Worm (Caenorhabditis elegans) whole organism, L3 larva: ENCODE data around the gene F35A5.5.
A peak's percentile ranks its signal among the peaks of the same experiment; 100 is the strongest.

Experiments
- R02D3.7 ChIP-seq: fragments of 150-350 bp; optimal IDR thresholded peaks from 2 replicates; lab custom pipeline; 2014; ENCODE audit warnings: missing biosample characterization, missing genetic modification characterization
- ZK546.5 ChIP-seq: sonication (generic microtip); optimal IDR thresholded peaks from 2 replicates; lab custom pipeline; 2017; ENCODE audit warnings: missing biosample characterization, missing genetic modification characterization
- aly-2 ChIP-seq: fragments of 150-350 bp; optimal IDR thresholded peaks from 2 replicates; lab custom pipeline; 2014; ENCODE audit warnings: missing biosample characterization, missing genetic modification characterization
- ama-1 ChIP-seq: fragments of 150-350 bp; optimal IDR thresholded peaks from 2 replicates; lab custom pipeline; 2018
- ceh-16 ChIP-seq: sonication (generic microtip); optimal IDR thresholded peaks from 2 replicates; lab custom pipeline; 2017; ENCODE audit warnings: missing biosample characterization, missing genetic modification characterization
- ceh-28 ChIP-seq: fragments of 150-350 bp; optimal IDR thresholded peaks from 2 replicates; lab custom pipeline; 2014; ENCODE audit warnings: missing biosample characterization, missing genetic modification reagents, missing genetic modification characterization
- ceh-82 ChIP-seq: fragments of 150-350 bp; optimal IDR thresholded peaks from 2 replicates; lab custom pipeline; 2014; ENCODE audit warnings: missing biosample characterization, missing genetic modification characterization
- ceh-9 ChIP-seq: sonication (generic microtip); optimal IDR thresholded peaks from 2 replicates; lab custom pipeline; 2018; ENCODE audit warnings: missing biosample characterization, missing genetic modification characterization
- daf-12 ChIP-seq: fragments of 150-350 bp; optimal IDR thresholded peaks from 2 replicates; lab custom pipeline; 2014; ENCODE audit warnings: missing biosample characterization, missing genetic modification reagents, missing genetic modification characterization
- egl-27 ChIP-seq: sonication (generic microtip); optimal IDR thresholded peaks from 4 replicates; lab custom pipeline; 2017; ENCODE audit warnings: missing biosample characterization, missing genetic modification reagents, missing genetic modification characterization
- egl-5 ChIP-seq: fragments of 150-350 bp; optimal IDR thresholded peaks from 2 replicates; lab custom pipeline; 2017; ENCODE audit warnings: missing biosample characterization, missing genetic modification reagents, missing genetic modification characterization, inconsistent platforms
- elt-1 ChIP-seq: fragments of 150-350 bp; optimal IDR thresholded peaks from 2 replicates; lab custom pipeline; 2014; ENCODE audit warnings: missing biosample characterization, missing genetic modification characterization
- elt-2 ChIP-seq: sonication (generic microtip); optimal IDR thresholded peaks from 2 replicates; lab custom pipeline; 2016; ENCODE audit warnings: missing genetic modification reagents, mild to moderate bottlenecking, missing genetic modification characterization, missing compliant biosample characterization
- elt-3 ChIP-seq, 3 experiments: fragments of 150-350 bp in 1 of 3; sonication (generic microtip) in 2 of 3; optimal IDR thresholded peaks; 2 replicates in 2 of 3; 4 replicates in 1 of 3; lab custom pipeline; 2014 to 2017; ENCODE audit warnings: missing biosample characterization in 3 of 3, missing genetic modification characterization in 3 of 3
- fos-1 ChIP-seq: fragments of 150-350 bp; optimal IDR thresholded peaks from 2 replicates; lab custom pipeline; 2014; ENCODE audit warnings: missing biosample characterization, missing genetic modification characterization
- jun-1 ChIP-seq: fragments of 150-350 bp; optimal IDR thresholded peaks from 2 replicates; lab custom pipeline; 2014; ENCODE audit warnings: missing biosample characterization, missing genetic modification reagents, missing genetic modification characterization
- lin-15B ChIP-seq: fragments of 150-350 bp; optimal IDR thresholded peaks from 2 replicates; lab custom pipeline; 2014; ENCODE audit warnings: missing biosample characterization, missing genetic modification characterization
- lin-39 ChIP-seq: fragments of 150-350 bp; optimal IDR thresholded peaks from 2 replicates; lab custom pipeline; 2018; ENCODE audit warnings: missing biosample characterization, missing genetic modification reagents, missing genetic modification characterization
- mdl-1 ChIP-seq: fragments of 150-350 bp; optimal IDR thresholded peaks from 2 replicates; lab custom pipeline; 2014; ENCODE audit warnings: missing biosample characterization, missing genetic modification characterization
- nfya-1 ChIP-seq: sonication (generic microtip); optimal IDR thresholded peaks from 2 replicates; lab custom pipeline; 2017; ENCODE audit warnings: missing genetic modification characterization, mild to moderate bottlenecking, missing compliant biosample characterization, antibody characterized with exemption, moderate library complexity; ENCODE audit not compliant: insufficient read depth
- nhr-11 ChIP-seq: fragments of 150-350 bp; optimal IDR thresholded peaks from 2 replicates; lab custom pipeline; 2014; ENCODE audit warnings: missing biosample characterization, missing genetic modification characterization
- nhr-12 ChIP-seq: fragments of 150-350 bp; optimal IDR thresholded peaks from 2 replicates; lab custom pipeline; 2014; ENCODE audit warnings: missing biosample characterization, missing genetic modification characterization
- nhr-23 ChIP-seq: fragments of 150-350 bp; optimal IDR thresholded peaks from 2 replicates; lab custom pipeline; 2014; ENCODE audit warnings: missing biosample characterization, missing genetic modification reagents, missing genetic modification characterization
- nhr-25 ChIP-seq: sonication (generic microtip); optimal IDR thresholded peaks from 2 replicates; lab custom pipeline; 2017; ENCODE audit warnings: missing biosample characterization, missing genetic modification characterization
- nhr-28 ChIP-seq: fragments of 150-350 bp; optimal IDR thresholded peaks from 2 replicates; lab custom pipeline; 2014; ENCODE audit warnings: missing biosample characterization, missing genetic modification characterization
- nhr-43 ChIP-seq: sonication (generic microtip); optimal IDR thresholded peaks from 2 replicates; lab custom pipeline; 2016; ENCODE audit warnings: mild to moderate bottlenecking, missing genetic modification characterization, missing compliant biosample characterization; ENCODE audit not compliant: poor library complexity, severe bottlenecking
- nhr-67 ChIP-seq: fragments of 150-350 bp; optimal IDR thresholded peaks from 2 replicates; lab custom pipeline; 2014; ENCODE audit warnings: missing biosample characterization, missing genetic modification characterization
- nhr-76 ChIP-seq: fragments of 150-350 bp; sonication (generic microtip); optimal IDR thresholded peaks from 5 replicates; lab custom pipeline; 2014; ENCODE audit warnings: missing biosample characterization, missing genetic modification characterization
- nhr-77 ChIP-seq: fragments of 150-350 bp; optimal IDR thresholded peaks from 2 replicates; lab custom pipeline; 2014; ENCODE audit warnings: missing biosample characterization, missing genetic modification characterization
- pha-4 ChIP-seq: fragments of 150-350 bp; optimal IDR thresholded peaks from 2 replicates; lab custom pipeline; 2014; ENCODE audit warnings: missing biosample characterization, missing genetic modification reagents, missing genetic modification characterization
- pqm-1 ChIP-seq: fragments of 150-350 bp; optimal IDR thresholded peaks from 2 replicates; lab custom pipeline; 2017; ENCODE audit warnings: missing biosample characterization, missing genetic modification characterization, inconsistent platforms
- sea-2 ChIP-seq: fragments of 150-350 bp; sonication (generic microtip); optimal IDR thresholded peaks from 4 replicates; lab custom pipeline; 2014; ENCODE audit warnings: missing biosample characterization, missing genetic modification reagents, missing genetic modification characterization
- snpc-4 ChIP-seq: fragments of 150-350 bp; optimal IDR thresholded peaks from 2 replicates; lab custom pipeline; 2014; ENCODE audit warnings: missing biosample characterization, missing genetic modification characterization
- tbx-2 ChIP-seq: sonication (generic microtip); optimal IDR thresholded peaks from 2 replicates; lab custom pipeline; 2016; ENCODE audit warnings: mild to moderate bottlenecking, missing genetic modification characterization, missing compliant biosample characterization
- unc-39 ChIP-seq: sonication (generic microtip); optimal IDR thresholded peaks from 4 replicates; lab custom pipeline; 2017; ENCODE audit warnings: missing biosample characterization, missing genetic modification characterization
- unc-62 ChIP-seq: fragments of 150-350 bp; sonication (generic microtip); optimal IDR thresholded peaks from 4 replicates; lab custom pipeline; 2014; ENCODE audit warnings: missing biosample characterization, missing genetic modification reagents, missing genetic modification characterization
- zag-1 ChIP-seq: fragments of 150-350 bp; optimal IDR thresholded peaks from 2 replicates; lab custom pipeline; 2014; ENCODE audit warnings: missing biosample characterization, missing genetic modification characterization
- ztf-11 ChIP-seq: fragments of 150-350 bp; optimal IDR thresholded peaks from 2 replicates; lab custom pipeline; 2014; ENCODE audit warnings: missing biosample characterization, missing genetic modification characterization
- ztf-4 ChIP-seq: fragments of 150-350 bp; optimal IDR thresholded peaks from 2 replicates; lab custom pipeline; 2014; ENCODE audit warnings: missing biosample characterization, missing genetic modification characterization

F35A5.5 gene

DNA sequence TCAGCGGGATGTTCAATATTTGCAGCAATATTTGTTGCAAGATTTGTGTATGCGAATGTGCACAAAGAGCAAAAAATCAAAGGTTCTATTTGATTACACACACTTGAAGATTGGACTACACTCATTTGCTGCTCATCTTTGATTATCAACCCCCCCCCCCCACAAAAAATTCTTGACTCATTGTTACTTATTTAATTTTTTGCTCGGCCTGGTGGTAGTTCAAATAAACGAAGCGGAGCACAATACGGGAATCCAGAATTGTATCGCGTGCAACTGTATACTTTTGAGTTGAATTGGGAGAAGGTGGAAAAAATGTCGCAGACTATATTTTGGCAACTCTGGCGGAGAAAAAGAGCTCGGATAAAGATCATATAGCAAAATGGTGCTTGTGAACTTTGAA lies at the start of gene F35A5.5:
TSS of gene F35A5.5 (minus strand) at position 101 of the 400 bp plus-strand sequence.
- TF ChIP-seq unc-62 (no peak), tbx-2 (no peak), ceh-16 (tag; lab: Kevin White, UChicago) (no peak), unc-39 (tag; lab: Kevin White, UChicago) (no peak), R02D3.7 (tag; lab: Kevin White, UChicago) (no peak), sea-2 (GFP tag; lab: Kevin White, UChicago) (no peak), nhr-43 (tag; lab: Kevin White, UChicago) (no peak), lin-15B (tag; lab: Kevin White, UChicago) (no peak), elt-2 (tag; lab: Kevin White, UChicago) (no peak), egl-5 (tag; lab: Kevin White, UChicago) (no peak), snpc-4 (tag; lab: Kevin White, UChicago) (no peak), jun-1 (no peak), ceh-28 (tag; lab: Kevin White, UChicago) (no peak), ama-1 (lab: Kevin White, UChicago) (no peak), zag-1 (tag; lab: Kevin White, UChicago) (no peak), mdl-1 (tag; lab: Kevin White, UChicago) (no peak), nhr-28 (tag; lab: Kevin White, UChicago) (no peak), ztf-4 (tag; lab: Kevin White, UChicago) (no peak), nhr-12 (tag; lab: Kevin White, UChicago) (no peak)

DNA sequence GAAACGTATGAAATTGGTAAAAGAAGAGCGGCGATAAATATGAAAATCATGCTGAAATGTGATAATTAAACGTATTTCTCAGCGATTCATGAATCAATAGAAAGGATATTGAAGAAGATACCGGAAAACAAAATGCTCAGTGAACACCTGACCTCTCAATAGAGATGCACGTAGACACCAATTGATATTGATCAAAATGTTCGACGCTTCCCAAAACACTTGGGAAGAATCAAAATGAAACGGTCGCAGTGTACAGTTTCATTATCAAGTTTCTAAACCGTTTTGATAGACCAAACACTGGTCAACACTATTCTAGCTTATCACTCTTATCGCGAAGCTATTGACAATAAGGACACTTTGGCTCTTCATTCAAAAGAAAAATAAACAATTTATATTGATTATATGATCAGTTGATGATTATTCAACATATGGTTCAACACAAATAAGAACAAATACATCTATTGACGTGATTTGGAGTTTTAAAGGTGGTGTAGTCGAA lies 46.9 kb upstream of the F35A5.5 start, which contains the start of gene ttr-48:
TSS of gene ttr-48 (minus strand) at position 51 of the 499 bp plus-strand sequence.
- no peak for TF ChIP-seq lin-15B (tag; lab: Kevin White, UChicago)
- no peak for TF ChIP-seq ztf-4 (tag; lab: Kevin White, UChicago)
- TF ChIP-seq elt-2 (tag; lab: Kevin White, UChicago), result peak; percentile 88
- TF ChIP-seq pqm-1 (tag; lab: Kevin White, UChicago), result peak; percentile 92
- peak; percentile 94 for TF ChIP-seq pha-4
- TF ChIP-seq, all 47 proteins: peak for 3

DNA sequence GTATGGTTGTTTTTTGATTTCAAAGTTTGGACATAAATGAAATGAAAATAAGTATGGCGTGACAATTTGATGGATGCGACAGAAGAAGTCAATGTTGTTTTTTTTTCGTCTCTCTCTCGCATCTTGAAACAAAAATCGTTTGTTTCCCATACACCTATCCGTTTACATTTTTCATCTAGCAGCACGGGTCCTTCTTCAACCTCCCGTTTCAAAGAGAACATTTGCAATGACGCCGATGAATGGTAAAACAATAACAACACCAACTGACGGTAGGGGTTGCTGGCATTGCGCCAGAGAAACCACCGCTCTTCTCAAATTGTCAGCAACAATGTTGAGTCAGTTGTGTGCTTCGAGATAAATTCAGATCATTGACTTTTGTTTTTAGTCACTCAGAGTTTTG lies 43.6 kb upstream of the F35A5.5 start:
- TF ChIP-seq nhr-11 (tag; lab: Kevin White, UChicago), result peak; percentile 37
- TF ChIP-seq lin-39 (tag; lab: Kevin White, UChicago), result peak; percentile 58
- TF ChIP-seq ztf-4 (tag; lab: Kevin White, UChicago), result no peak
- TF ChIP-seq egl-5 (tag; lab: Kevin White, UChicago), result peak; percentile 83
- TF ChIP-seq unc-62, result peak; percentile 1
- peak; percentile 49 for TF ChIP-seq nfya-1 (tag; lab: Kevin White, UChicago)
- TF ChIP-seq ztf-11 (tag; lab: Kevin White, UChicago), result no peak
- peak; percentile 51 for TF ChIP-seq nhr-43 (tag; lab: Kevin White, UChicago)

DNA sequence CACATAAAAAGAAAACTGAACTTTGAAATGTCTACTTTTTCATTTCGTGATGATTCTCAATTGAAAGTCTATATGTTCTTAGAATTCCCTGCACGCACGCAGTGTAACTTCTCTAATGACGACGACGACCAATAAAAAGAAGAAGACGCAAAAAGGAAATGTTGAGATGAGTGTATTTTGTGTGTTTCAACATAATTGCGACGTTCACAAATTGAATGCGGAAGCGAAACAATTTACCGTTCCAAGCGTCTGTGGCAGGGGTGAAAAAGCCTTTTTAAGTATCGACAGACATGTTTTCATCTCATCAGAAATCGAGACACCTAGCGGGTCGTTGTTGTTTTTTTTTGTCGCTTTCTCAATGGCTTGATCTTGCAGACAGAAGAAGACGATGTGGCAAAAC lies 43.1 kb upstream of the F35A5.5 start:
- TF ChIP-seq nhr-23 (no peak), nfya-1 (tag; lab: Kevin White, UChicago) (no peak), nhr-25 (peak; percentile 63), jun-1 (no peak), elt-1 (tag; lab: Kevin White, UChicago) (no peak), fos-1 (tag; lab: Kevin White, UChicago) (no peak), pqm-1 (tag; lab: Kevin White, UChicago) (no peak), ceh-82 (tag; lab: Kevin White, UChicago) (no peak), ama-1 (lab: Kevin White, UChicago) (peak; percentile 41), nhr-77 (tag; lab: Kevin White, UChicago) (no peak)

DNA sequence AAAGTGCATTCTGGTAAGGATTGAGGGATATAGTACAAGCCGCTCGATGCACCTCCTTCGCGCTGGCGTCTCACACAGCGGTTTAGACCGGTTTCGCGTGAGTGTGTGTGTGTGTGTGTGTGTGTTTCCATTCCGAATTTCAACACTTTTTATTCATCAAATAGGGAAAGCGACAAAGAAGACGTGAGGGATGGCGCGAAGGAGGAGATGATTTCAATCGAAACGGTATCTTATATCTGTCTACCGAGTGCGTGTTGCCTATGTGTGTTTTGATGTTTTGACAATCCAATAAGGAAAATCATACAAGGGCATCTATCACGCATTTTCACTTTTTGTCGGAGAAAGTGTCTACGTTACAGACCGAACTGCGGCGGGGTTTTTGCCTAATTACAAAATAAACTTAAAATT lies 42.2 kb upstream of the F35A5.5 start:
- TF ChIP-seq nhr-23, result peak; percentile 54
- TF ChIP-seq mdl-1 (tag; lab: Kevin White, UChicago), result no peak
- no peak for TF ChIP-seq fos-1 (tag; lab: Kevin White, UChicago)
- peak; percentile 15 for TF ChIP-seq ama-1 (lab: Kevin White, UChicago)
- TF ChIP-seq ZK546.5 (tag; lab: Kevin White, UChicago), result no peak
- no peak for TF ChIP-seq daf-12
- no peak for TF ChIP-seq zag-1 (tag; lab: Kevin White, UChicago)
- peak; percentile 2 for TF ChIP-seq tbx-2
- TF ChIP-seq egl-27, result no peak
- TF ChIP-seq ceh-28 (tag; lab: Kevin White, UChicago), result peak; percentile 20
- TF ChIP-seq snpc-4 (tag; lab: Kevin White, UChicago), result no peak
- TF ChIP-seq nhr-43 (tag; lab: Kevin White, UChicago), result peak; percentile 69
- TF ChIP-seq ceh-9 (tag; lab: Kevin White, UChicago), result no peak
- TF ChIP-seq elt-3 (tag; optimal IDR thresholded peaks at IDR 0.05; lab: Kevin White, UChicago), result peak in 1 of 3 experiments; percentile 44
- no peak for TF ChIP-seq nhr-12 (tag; lab: Kevin White, UChicago)
- no peak for TF ChIP-seq jun-1
- TF ChIP-seq nhr-76 (tag; lab: Kevin White, UChicago), result no peak
- no peak for TF ChIP-seq ceh-16 (tag; lab: Kevin White, UChicago)
- no peak for TF ChIP-seq unc-39 (tag; lab: Kevin White, UChicago)
- peak; percentile 97 for TF ChIP-seq nhr-25
- TF ChIP-seq nhr-28 (tag; lab: Kevin White, UChicago), result no peak
- no peak for TF ChIP-seq pqm-1 (tag; lab: Kevin White, UChicago)
- TF ChIP-seq ztf-4 (tag; lab: Kevin White, UChicago), result no peak
- TF ChIP-seq nhr-77 (tag; lab: Kevin White, UChicago), result no peak
- TF ChIP-seq elt-1 (tag; lab: Kevin White, UChicago), result peak; percentile 64
- TF ChIP-seq pha-4, result no peak
- TF ChIP-seq aly-2, result no peak
- TF ChIP-seq nhr-67 (tag; lab: Kevin White, UChicago), result no peak
- no peak for TF ChIP-seq egl-5 (tag; lab: Kevin White, UChicago)
- no peak for TF ChIP-seq nhr-11 (tag; lab: Kevin White, UChicago)
